Worm (Caenorhabditis elegans) whole organism, L1 larva: ENCODE data around the gene acs-7.

Source experiments
- C16A3.4 ChIP-seq: fragments of 150-350 bp; optimal IDR thresholded peaks from 2 replicates; lab custom pipeline; 2014; ENCODE audit warnings: missing biosample characterization, missing genetic modification characterization
- Y116A8C.19 ChIP-seq: sonication (generic microtip); optimal IDR thresholded peaks from 2 replicates; lab custom pipeline; 2016; ENCODE audit warnings: missing compliant biosample characterization, missing genetic modification characterization, borderline replicate concordance
- alr-1 ChIP-seq: fragments of 200-800 bp; sonication (Bioruptor generic); optimal IDR thresholded peaks from 2 replicates; lab custom pipeline; 2018; ENCODE audit warnings: borderline replicate concordance, mild to moderate bottlenecking, missing genetic modification characterization, missing compliant biosample characterization
- blmp-1 ChIP-seq: fragments of 150-350 bp; optimal IDR thresholded peaks from 2 replicates; lab custom pipeline; 2014; ENCODE audit warnings: missing biosample characterization, missing genetic modification characterization
- ceh-63 ChIP-seq: fragments of 200-800 bp; sonication (Bioruptor generic); optimal IDR thresholded peaks from 2 replicates; lab custom pipeline; 2018; ENCODE audit warnings: mild to moderate bottlenecking, missing genetic modification characterization, missing compliant biosample characterization
- ces-1 ChIP-seq: fragments of 150-350 bp; optimal IDR thresholded peaks from 2 replicates; lab custom pipeline; 2014; ENCODE audit warnings: missing biosample characterization, missing genetic modification reagents, missing genetic modification characterization
- dpl-1 ChIP-seq, 3 experiments: fragments of 150-350 bp in 2 of 3; sonication (generic microtip) in 1 of 3; optimal IDR thresholded peaks; 2 replicates each; lab custom pipeline; 2014 to 2017; ENCODE audit warnings: missing biosample characterization in 3 of 3, missing genetic modification characterization in 3 of 3, missing genetic modification reagents in 3 of 3
- dsc-1 ChIP-seq: sonication (generic microtip); optimal IDR thresholded peaks from 2 replicates; lab custom pipeline; 2016; ENCODE audit warnings: mild to moderate bottlenecking, missing genetic modification characterization, missing compliant biosample characterization
- efl-1 ChIP-seq, 4 experiments: fragments of 150-350 bp; optimal IDR thresholded peaks in 3 of 4; peaks in 1 of 4; 1 replicate in 1 of 4; 2 replicates in 3 of 4; lab custom pipeline; 2014; ENCODE audit warnings: missing biosample characterization in 2 of 4, missing genetic modification characterization in 2 of 4, missing genetic modification reagents in 2 of 4
- elt-2 ChIP-seq: sonication (generic microtip); optimal IDR thresholded peaks from 2 replicates; lab custom pipeline; 2016; ENCODE audit warnings: missing genetic modification characterization, mild to moderate bottlenecking, inconsistent platforms, missing compliant biosample characterization, missing genetic modification reagents
- ets-5 ChIP-seq: fragments of 200-800 bp; sonication (Bioruptor generic); IDR thresholded peaks from 2 replicates; pipeline ENCODE4 v1.3.6; 2022; ENCODE audit warnings: missing genetic modification characterization, missing compliant biosample characterization
- fkh-10 ChIP-seq: sonication (generic microtip); optimal IDR thresholded peaks from 2 replicates; lab custom pipeline; 2017; ENCODE audit warnings: missing biosample characterization, missing genetic modification reagents, missing genetic modification characterization
- fkh-4 ChIP-seq: sonication (generic microtip); optimal IDR thresholded peaks from 2 replicates; lab custom pipeline; 2016; ENCODE audit warnings: missing compliant biosample characterization, missing genetic modification characterization, borderline replicate concordance
- fos-1 ChIP-seq: fragments of 150-350 bp; optimal IDR thresholded peaks from 2 replicates; lab custom pipeline; 2014; ENCODE audit warnings: missing biosample characterization, missing genetic modification characterization
- hlh-4 ChIP-seq: sonication (generic microtip); optimal IDR thresholded peaks from 2 replicates; lab custom pipeline; 2016; ENCODE audit warnings: mild to moderate bottlenecking, missing genetic modification characterization, missing compliant biosample characterization
- hpl-2 ChIP-seq: fragments of 150-350 bp; optimal IDR thresholded peaks from 2 replicates; lab custom pipeline; 2014; ENCODE audit warnings: missing biosample characterization, missing genetic modification reagents, missing genetic modification characterization
- isw-1 ChIP-seq: fragments of 200-800 bp; sonication (Bioruptor generic); IDR thresholded peaks from 2 replicates; pipeline ENCODE4 v1.3.6; 2022; ENCODE audit warnings: missing genetic modification characterization, missing compliant biosample characterization
- lin-13 ChIP-seq: fragments of 150-350 bp; optimal IDR thresholded peaks from 2 replicates; lab custom pipeline; 2014; ENCODE audit warnings: missing biosample characterization, missing genetic modification reagents, missing genetic modification characterization
- lin-14 ChIP-seq: fragments of 200-800 bp; sonication (Bioruptor generic); optimal IDR thresholded peaks from 2 replicates; lab custom pipeline; 2018; ENCODE audit warnings: mild to moderate bottlenecking, missing genetic modification characterization, moderate library complexity, missing compliant biosample characterization
- lin-39 ChIP-seq: fragments of 150-350 bp; optimal IDR thresholded peaks from 2 replicates; lab custom pipeline; 2014; ENCODE audit warnings: missing biosample characterization, missing genetic modification reagents, missing genetic modification characterization
- lsy-2 ChIP-seq, 2 experiments: fragments of 150-350 bp; optimal IDR thresholded peaks; 2 replicates each; lab custom pipeline; 2014; ENCODE audit warnings: missing biosample characterization in 2 of 2, missing genetic modification characterization in 2 of 2
- mep-1 ChIP-seq: fragments of 150-350 bp; optimal IDR thresholded peaks from 2 replicates; lab custom pipeline; 2014; ENCODE audit warnings: missing biosample characterization, missing genetic modification characterization
- nhr-19 ChIP-seq: fragments of 200-800 bp; sonication (Bioruptor generic); conservative IDR thresholded peaks from 2 replicates; pipeline ENCODE4 v1.3.6; 2022; ENCODE audit warnings: missing genetic modification characterization, missing compliant biosample characterization
- nhr-47 ChIP-seq: sonication (generic microtip); optimal IDR thresholded peaks from 2 replicates; lab custom pipeline; 2016; ENCODE audit warnings: mild to moderate bottlenecking, missing genetic modification characterization, moderate library complexity, missing compliant biosample characterization
- nhr-71 ChIP-seq: sonication (generic microtip); optimal IDR thresholded peaks from 2 replicates; lab custom pipeline; 2016; ENCODE audit warnings: mild to moderate bottlenecking, missing genetic modification characterization, moderate library complexity, missing compliant biosample characterization
- nhr-76 ChIP-seq: sonication (generic microtip); optimal IDR thresholded peaks from 2 replicates; lab custom pipeline; 2017; ENCODE audit warnings: missing biosample characterization, missing genetic modification characterization
- nhr-90 ChIP-seq: sonication (generic microtip); optimal IDR thresholded peaks from 2 replicates; lab custom pipeline; 2016; ENCODE audit warnings: mild to moderate bottlenecking, missing genetic modification characterization, missing compliant biosample characterization; ENCODE audit not compliant: poor library complexity
- pag-3 ChIP-seq: sonication (generic microtip); optimal IDR thresholded peaks from 2 replicates; lab custom pipeline; 2017; ENCODE audit warnings: missing genetic modification characterization, mild to moderate bottlenecking, missing compliant biosample characterization, antibody characterized with exemption, borderline replicate concordance; ENCODE audit not compliant: insufficient read depth
- pax-3 ChIP-seq: fragments of 200-800 bp; sonication (Bioruptor generic); optimal IDR thresholded peaks from 2 replicates; lab custom pipeline; 2018; ENCODE audit warnings: mild to moderate bottlenecking, missing genetic modification characterization, moderate library complexity, missing compliant biosample characterization
- rnt-1 ChIP-seq: sonication (generic microtip); optimal IDR thresholded peaks from 2 replicates; lab custom pipeline; 2016; ENCODE audit warnings: mild to moderate bottlenecking, missing genetic modification characterization, moderate library complexity, missing compliant biosample characterization
- snpc-4 ChIP-seq: fragments of 150-350 bp; optimal IDR thresholded peaks from 2 replicates; lab custom pipeline; 2014; ENCODE audit warnings: missing biosample characterization, missing genetic modification characterization
- sox-4 ChIP-seq: sonication (generic microtip); optimal IDR thresholded peaks from 2 replicates; lab custom pipeline; 2016; ENCODE audit warnings: missing genetic modification characterization, missing compliant biosample characterization
- sptf-1 ChIP-seq: fragments of 150-350 bp; optimal IDR thresholded peaks from 2 replicates; lab custom pipeline; 2014; ENCODE audit warnings: missing biosample characterization, missing genetic modification characterization
- swsn-7 ChIP-seq: sonication (generic microtip); optimal IDR thresholded peaks from 2 replicates; lab custom pipeline; 2016; ENCODE audit warnings: missing genetic modification characterization, missing compliant biosample characterization
- tbx-2 ChIP-seq: sonication (generic microtip); optimal IDR thresholded peaks from 2 replicates; lab custom pipeline; 2016; ENCODE audit warnings: missing genetic modification characterization, missing compliant biosample characterization
- tlp-1 ChIP-seq: fragments of 150-350 bp; optimal IDR thresholded peaks from 2 replicates; lab custom pipeline; 2014; ENCODE audit warnings: missing biosample characterization, missing genetic modification characterization
- unc-130 ChIP-seq: fragments of 150-350 bp; optimal IDR thresholded peaks from 2 replicates; lab custom pipeline; 2017; ENCODE audit warnings: missing biosample characterization, missing genetic modification characterization, inconsistent platforms
- unc-30 ChIP-seq: sonication (generic microtip); optimal IDR thresholded peaks from 2 replicates; lab custom pipeline; 2017; ENCODE audit warnings: missing biosample characterization, missing genetic modification characterization
- unc-62 ChIP-seq: fragments of 150-350 bp; optimal IDR thresholded peaks from 2 replicates; lab custom pipeline; 2014; ENCODE audit warnings: missing biosample characterization, missing genetic modification reagents, missing genetic modification characterization
- unc-98 ChIP-seq: fragments of 200-800 bp; sonication (Bioruptor generic); IDR thresholded peaks from 2 replicates; pipeline ENCODE4 v1.3.6; 2022; ENCODE audit warnings: missing genetic modification characterization, missing compliant biosample characterization
- vab-15 ChIP-seq: sonication (generic microtip); optimal IDR thresholded peaks from 2 replicates; lab custom pipeline; 2017; ENCODE audit warnings: missing genotype, mild to moderate bottlenecking, missing genetic modification characterization, missing compliant biosample characterization
- xbp-1 ChIP-seq: sonication (generic microtip); optimal IDR thresholded peaks from 2 replicates; lab custom pipeline; 2016; ENCODE audit warnings: missing genetic modification characterization, missing compliant biosample characterization
- zip-4 ChIP-seq: fragments of 200-800 bp; sonication (Bioruptor generic); optimal IDR thresholded peaks from 2 replicates; lab custom pipeline; 2018; ENCODE audit warnings: mild to moderate bottlenecking, missing genetic modification characterization, moderate library complexity, missing compliant biosample characterization
- ztf-4 ChIP-seq: fragments of 150-350 bp; optimal IDR thresholded peaks from 2 replicates; lab custom pipeline; 2014; ENCODE audit warnings: missing biosample characterization, missing genetic modification characterization

Gene acs-7

ce11 chrII:9322870-9323349 lies 31.1 kb downstream of the acs-7 start, which contains the start of gene rab-39 (continued):
- TF ChIP-seq hlh-4 (tag; lab: Kevin White, UChicago) = no peak
- no peak for TF ChIP-seq unc-62
- no peak for TF ChIP-seq vab-15 (tag; lab: Kevin White, UChicago)
- TF ChIP-seq tlp-1 = no peak
- TF ChIP-seq nhr-71 (tag; lab: Kevin White, UChicago) = peak; percentile 30
- TF ChIP-seq fkh-10 (GFP tag; lab: Kevin White, UChicago) = no peak
- no peak for TF ChIP-seq tbx-2 (tag; lab: Kevin White, UChicago)
- no peak for TF ChIP-seq alr-1 (tag; lab: Kevin White, UChicago)
- no peak for TF ChIP-seq rnt-1 (tag; lab: Kevin White, UChicago)
- TF ChIP-seq lin-39 (tag; lab: Kevin White, UChicago) = no peak
- TF ChIP-seq elt-2 (tag; lab: Kevin White, UChicago) = no peak
- TF ChIP-seq sox-4 = no peak
- peak; percentile 26 for TF ChIP-seq C16A3.4 (tag; lab: Kevin White, UChicago)
- TF ChIP-seq lin-14 (GFP tag; lab: Kevin White, UChicago) = peak; percentile 31
- no peak for TF ChIP-seq snpc-4
- no peak for TF ChIP-seq pax-3 (tag; lab: Kevin White, UChicago)
- TF ChIP-seq Y116A8C.19 (tag; lab: Kevin White, UChicago) = no peak
- TF ChIP-seq nhr-76 = no peak
- TF ChIP-seq ets-5 (GFP tag; lab: Robert Waterston, UW) = no peak
- TF ChIP-seq fkh-4 = no peak
- TF ChIP-seq unc-130 (tag; lab: Kevin White, UChicago) = no peak
- TF ChIP-seq blmp-1 (tag; lab: Kevin White, UChicago) = peak; percentile 45
- TF ChIP-seq sptf-1 (tag; lab: Kevin White, UChicago) = no peak
- no peak for TF ChIP-seq swsn-7 (tag; lab: Kevin White, UChicago)
- TF ChIP-seq ceh-63 (GFP tag; lab: Kevin White, UChicago) = no peak
- no peak for TF ChIP-seq ztf-4
- no peak for TF ChIP-seq pag-3 (tag; lab: Kevin White, UChicago)
- peak; percentile 65 for TF ChIP-seq mep-1
- TF ChIP-seq hpl-2 (GFP tag; lab: Kevin White, UChicago) = no peak
- TF ChIP-seq dsc-1 (tag; lab: Kevin White, UChicago) = peak; percentile 33
- peak; percentile 22 to 53 (median 31) for TF ChIP-seq dpl-1 (GFP tag; optimal IDR thresholded peaks at IDR 0.05; lab: Kevin White, UChicago)
- TF ChIP-seq nhr-19 (GFP tag; lab: Robert Waterston, UW) = no peak
- no peak for TF ChIP-seq fos-1 (tag; lab: Kevin White, UChicago)
- TF ChIP-seq, all 84 proteins: peak for 15

ce11 chrII:9323660-9324059 lies 31.8 kb downstream of the acs-7 start, which contains the start of gene egli-1:
egli-1 (plus strand) TSS chrII:9323960.
- TF ChIP-seq tbx-2 (tag; lab: Kevin White, UChicago) (no peak), ces-1 (GFP tag; lab: Kevin White, UChicago) (no peak), dsc-1 (tag; lab: Kevin White, UChicago) (peak; percentile 18), isw-1 (GFP tag; lab: Robert Waterston, UW) (no peak)

- no peak for TF ChIP-seq ces-1 (GFP tag; lab: Kevin White, UChicago)
- no peak for TF ChIP-seq zip-4 (GFP tag; lab: Kevin White, UChicago)
- TF ChIP-seq nhr-71 (tag; lab: Kevin White, UChicago) = peak; percentile 27
- TF ChIP-seq unc-30 (tag; lab: Kevin White, UChicago) = no peak
- TF ChIP-seq ets-5 (GFP tag; lab: Robert Waterston, UW) = no peak
- peak in 1 of 2 experiments; percentile 40 for TF ChIP-seq lsy-2 (tag; optimal IDR thresholded peaks at IDR 0.05; lab: Kevin White, UChicago)
- TF ChIP-seq efl-1 (optimal IDR thresholded peaks at IDR 0.05; lab: Kevin White, UChicago) = no peak
- peak in 1 of 2 experiments; percentile 7 for TF ChIP-seq efl-1 (GFP tag; optimal IDR thresholded peaks at IDR 0.05 in 1 of 2; lab: Kevin White, UChicago)
- no peak for TF ChIP-seq nhr-90 (tag; lab: Kevin White, UChicago)
- no peak for TF ChIP-seq unc-98 (GFP tag; lab: Robert Waterston, UW)
- peak; percentile 19 for TF ChIP-seq mep-1
- TF ChIP-seq tbx-2 (tag; lab: Kevin White, UChicago) = no peak
- no peak for TF ChIP-seq nhr-47
- TF ChIP-seq elt-2 (tag; lab: Kevin White, UChicago) = no peak
- peak; percentile 56 for TF ChIP-seq lin-14 (GFP tag; lab: Kevin White, UChicago)
- no peak for TF ChIP-seq xbp-1 (tag; lab: Kevin White, UChicago)
- TF ChIP-seq lin-13 (GFP tag; lab: Kevin White, UChicago) = no peak
These were observed 33.1 kb downstream of the acs-7 start, which contains the start of gene eat-3 for ce11 chrII:9324824-9325351. eat-3 (plus strand) TSS chrII:9324874.
